Fruit fly (Drosophila melanogaster) whole organism, embryonic: ENCODE results near the gene cnc.
A peak's percentile ranks its signal among the peaks of the same experiment; 100 is the strongest.

Source experiments
- Adf1 ChIP-seq: fragments of 200-800 bp; sonication (Bioruptor generic); IDR thresholded peaks from 2 replicates; pipeline ENCODE4 v1.3.6; 2022; ENCODE audit warnings: missing biosample characterization, missing genetic modification characterization
- Atf3 ChIP-seq: fragments of 200-800 bp; sonication (Bioruptor generic); optimal IDR thresholded peaks from 3 replicates; lab custom pipeline; 2016; ENCODE audit warnings: missing biosample characterization, missing genetic modification characterization
- CG11456 ChIP-seq: fragments of 200-800 bp; sonication (Bioruptor generic); IDR thresholded peaks from 3 replicates; pipeline ENCODE4 v1.3.6; 2022; ENCODE audit warnings: missing biosample characterization, missing genetic modification characterization
- CG15479 ChIP-seq: fragments of 200-800 bp; sonication (Bioruptor generic); optimal IDR thresholded peaks from 3 replicates; lab custom pipeline; 2019; ENCODE audit warnings: missing biosample characterization, mild to moderate bottlenecking, missing genetic modification characterization, moderate library complexity
- CG15514 ChIP-seq: fragments of 200-800 bp; sonication (Bioruptor generic); optimal IDR thresholded peaks from 3 replicates; lab custom pipeline; 2017; ENCODE audit warnings: missing biosample characterization, missing genetic modification characterization, mild to moderate bottlenecking, moderate library complexity, missing genetic modification reagents
- CG16863 ChIP-seq: fragments of 200-800 bp; sonication (Bioruptor generic); optimal IDR thresholded peaks from 3 replicates; lab custom pipeline; 2016; ENCODE audit warnings: missing biosample characterization, missing genetic modification characterization
- CG1792 ChIP-seq: fragments of 200-800 bp; sonication (Bioruptor generic); optimal IDR thresholded peaks from 2 replicates; lab custom pipeline; 2016; ENCODE audit warnings: missing biosample characterization, missing genetic modification characterization
- CG1832 ChIP-seq: fragments of 200-800 bp; sonication (Bioruptor generic); optimal IDR thresholded peaks from 2 replicates; lab custom pipeline; 2017; ENCODE audit warnings: missing biosample characterization, mild to moderate bottlenecking, missing genetic modification characterization, inconsistent platforms
- CG2712 ChIP-seq: fragments of 200-800 bp; optimal IDR thresholded peaks from 3 replicates; lab custom pipeline; 2019; ENCODE audit warnings: missing biosample characterization, mild to moderate bottlenecking, missing genetic modification characterization, moderate library complexity
- CG34376 ChIP-seq: fragments of 200-800 bp; sonication (Bioruptor generic); optimal IDR thresholded peaks from 2 replicates; lab custom pipeline; 2018; ENCODE audit warnings: missing biosample characterization, mild to moderate bottlenecking, missing genetic modification characterization
- CG4360 ChIP-seq: fragments of 200-800 bp; sonication (Bioruptor generic); IDR thresholded peaks from 2 replicates; pipeline ENCODE4 v1.3.6; 2022; ENCODE audit warnings: missing biosample characterization, missing genetic modification characterization
- CG4404 ChIP-seq: fragments of 200-800 bp; sonication (Bioruptor generic); IDR thresholded peaks from 2 replicates; pipeline ENCODE4 v1.3.6; 2022; ENCODE audit warnings: missing biosample characterization, missing genetic modification characterization
- CG5180 ChIP-seq: fragments of 200-800 bp; sonication (Bioruptor generic); optimal IDR thresholded peaks from 3 replicates; lab custom pipeline; 2017; ENCODE audit warnings: missing biosample characterization, missing genetic modification characterization, mild to moderate bottlenecking, moderate library complexity, missing genetic modification reagents
- CG6175 ChIP-seq: fragments of 200-800 bp; sonication (Bioruptor generic); IDR thresholded peaks from 3 replicates; pipeline ENCODE4 v1.3.6; 2022; ENCODE audit warnings: missing biosample characterization, missing genetic modification characterization
- CG7372 ChIP-seq: fragments of 200-800 bp; sonication (Bioruptor generic); IDR thresholded peaks from 2 replicates; pipeline ENCODE4 v1.3.6; 2022; ENCODE audit warnings: missing biosample characterization, missing genetic modification characterization
- CG7987 ChIP-seq: fragments of 200-800 bp; sonication (Bioruptor generic); optimal IDR thresholded peaks from 2 replicates; lab custom pipeline; 2018; ENCODE audit warnings: missing biosample characterization, mild to moderate bottlenecking, missing genetic modification characterization, moderate library complexity
- CG8478 ChIP-seq: fragments of >200 bp; optimal IDR thresholded peaks from 2 replicates; lab custom pipeline; 2018
- D19A ChIP-seq: fragments of 200-800 bp; optimal IDR thresholded peaks from 3 replicates; lab custom pipeline; 2019; ENCODE audit warnings: missing biosample characterization, mild to moderate bottlenecking, missing genetic modification characterization, moderate library complexity
- Dbx ChIP-seq: fragments of 200-800 bp; sonication (Bioruptor generic); IDR thresholded peaks from 3 replicates; pipeline ENCODE4 v1.3.6; 2022; ENCODE audit warnings: missing biosample characterization, missing genetic modification characterization
- Deaf1 ChIP-seq: fragments of 200-800 bp; optimal IDR thresholded peaks from 3 replicates; lab custom pipeline; 2019; ENCODE audit warnings: missing biosample characterization, mild to moderate bottlenecking, missing genetic modification characterization, moderate library complexity
- Ets65A ChIP-seq: fragments of 200-800 bp; sonication (Bioruptor generic); peaks from one replicate; lab custom pipeline; 2016; ENCODE audit warnings: missing biosample characterization, missing genetic modification characterization
- HmgZ ChIP-seq: fragments of 200-800 bp; sonication (Bioruptor generic); optimal IDR thresholded peaks from 2 replicates; lab custom pipeline; 2018; ENCODE audit warnings: missing biosample characterization, mild to moderate bottlenecking, missing genetic modification characterization
- MTF-1 ChIP-seq: fragments of 200-800 bp; sonication (Bioruptor generic); optimal IDR thresholded peaks from 2 replicates; lab custom pipeline; 2018; ENCODE audit warnings: missing biosample characterization, mild to moderate bottlenecking, missing genetic modification characterization, borderline replicate concordance
- Meics ChIP-seq: fragments of 200-800 bp; sonication (Bioruptor generic); optimal IDR thresholded peaks from 2 replicates; lab custom pipeline; 2017; ENCODE audit warnings: missing biosample characterization, mild to moderate bottlenecking, missing genetic modification characterization
- Nf-YA ChIP-seq: fragments of 200-800 bp; sonication (Bioruptor generic); IDR thresholded peaks from 2 replicates; pipeline ENCODE4 v1.3.6; 2022; ENCODE audit warnings: missing biosample characterization, missing genetic modification characterization
- Nf-YB ChIP-seq: fragments of 200-800 bp; sonication (Bioruptor generic); optimal IDR thresholded peaks from 3 replicates; lab custom pipeline; 2019; ENCODE audit warnings: missing biosample characterization, mild to moderate bottlenecking, missing genetic modification characterization, moderate library complexity
- TFAM ChIP-seq: fragments of 200-800 bp; sonication (Bioruptor generic); optimal IDR thresholded peaks from 2 replicates; lab custom pipeline; 2017; ENCODE audit warnings: missing biosample characterization, missing genetic modification characterization, inconsistent platforms
- chif ChIP-seq, 2 experiments: fragments of 200-800 bp; sonication (Bioruptor generic); optimal IDR thresholded peaks; 3 replicates each; lab custom pipeline; 2016; ENCODE audit warnings: missing biosample characterization in 2 of 2, missing genetic modification characterization in 2 of 2
- chinmo ChIP-seq: fragments of 200-800 bp; sonication (Bioruptor generic); IDR thresholded peaks from 4 replicates; pipeline ENCODE4 v1.3.6; 2022; ENCODE audit warnings: missing biosample characterization, missing genetic modification characterization; ENCODE audit not compliant: partially characterized antibody
- exex ChIP-seq: fragments of 200-800 bp; sonication (Bioruptor generic); optimal IDR thresholded peaks from 4 replicates; lab custom pipeline; 2018; ENCODE audit warnings: missing biosample characterization, mild to moderate bottlenecking, missing genetic modification characterization, moderate library complexity
- grn ChIP-seq: fragments of 200-800 bp; sonication (Bioruptor generic); optimal IDR thresholded peaks from 3 replicates; lab custom pipeline; 2017; ENCODE audit warnings: missing biosample characterization, missing genetic modification characterization
- ham ChIP-seq: fragments of 200-800 bp; sonication (Bioruptor generic); IDR thresholded peaks from 2 replicates; pipeline ENCODE4 v1.3.6; 2022; ENCODE audit warnings: missing biosample characterization, missing genetic modification characterization
- knrl ChIP-seq: fragments of 200-800 bp; sonication (Bioruptor generic); IDR thresholded peaks from 3 replicates; pipeline ENCODE4 v1.3.6; 2022; ENCODE audit warnings: missing biosample characterization, missing genetic modification characterization; ENCODE audit not compliant: partially characterized antibody
- oc ChIP-seq: fragments of 200-800 bp; sonication (Bioruptor generic); optimal IDR thresholded peaks from 2 replicates; lab custom pipeline; 2018; ENCODE audit warnings: missing biosample characterization, mild to moderate bottlenecking, missing genetic modification characterization, moderate library complexity
- sens ChIP-seq: fragments of 200-800 bp; sonication (Bioruptor generic); peaks from one replicate; lab custom pipeline; 2016; ENCODE audit warnings: missing biosample characterization, missing genetic modification characterization
- slbo ChIP-seq: fragments of 200-800 bp; sonication (Bioruptor generic); IDR thresholded peaks from 2 replicates; pipeline ENCODE4 v1.3.6; 2022; ENCODE audit warnings: missing biosample characterization, missing genetic modification characterization
- sug ChIP-seq: fragments of 200-800 bp; optimal IDR thresholded peaks from 2 replicates; lab custom pipeline; 2019; ENCODE audit warnings: missing biosample characterization, mild to moderate bottlenecking, missing genetic modification characterization, moderate library complexity
- tll ChIP-seq, 2 experiments: fragments of 200-800 bp in 1 of 2; fragments of >200 bp in 1 of 2; sonication (Bioruptor generic) in 1 of 2; optimal IDR thresholded peaks; 2 replicates each; lab custom pipeline; 2017 to 2019; ENCODE audit warnings: missing biosample characterization in 2 of 2, missing genetic modification characterization in 2 of 2, mild to moderate bottlenecking in 1 of 2, moderate library complexity in 1 of 2
- twi ChIP-seq: fragments of 200-800 bp; optimal IDR thresholded peaks from 2 replicates; lab custom pipeline; 2019; ENCODE audit warnings: missing biosample characterization, mild to moderate bottlenecking, missing genetic modification characterization, moderate library complexity

cnc gene

DNA sequence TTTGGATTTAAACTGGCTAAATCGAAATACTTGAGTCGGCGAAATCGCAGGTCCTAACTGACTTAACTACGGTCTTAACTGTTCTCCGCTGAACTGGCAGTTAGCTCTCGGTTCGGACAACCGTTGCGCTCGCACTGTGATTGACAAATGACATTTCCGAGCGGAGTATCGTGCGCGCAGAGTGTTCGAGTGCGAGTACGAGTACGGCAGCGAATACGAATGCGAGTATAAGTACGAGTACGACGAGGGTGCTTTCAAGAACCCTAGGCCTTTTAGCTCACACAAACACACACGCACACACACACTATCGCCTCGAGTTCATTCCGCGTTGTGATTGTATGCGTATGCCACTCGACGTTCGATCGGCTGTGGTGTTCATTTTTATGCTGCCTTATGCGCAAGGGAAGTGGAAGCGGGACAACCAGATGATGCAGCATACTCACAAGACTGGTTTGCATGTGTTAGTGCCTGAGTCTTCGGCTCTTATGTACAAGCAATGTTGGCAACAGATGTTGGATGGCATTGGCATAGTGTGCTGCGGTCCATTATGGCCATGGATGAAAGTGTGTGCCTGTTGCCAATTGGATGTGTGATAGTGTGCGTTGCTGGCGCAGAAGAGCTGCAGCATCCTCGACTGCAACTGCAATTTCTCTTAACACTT lies 84.7 kb downstream of the cnc start, which contains the start of gene hh (continued):
- peak; percentile 95 for TF ChIP-seq Nf-YB (GFP tag; lab: Kevin White, UChicago)
- peak; percentile 97 for TF ChIP-seq twi
- peak; percentile 35; the same call in 1 of the 2 replicates for TF ChIP-seq Adf1 (GFP tag; lab: Robert Waterston, UW)
- peak; percentile 39 for TF ChIP-seq HmgZ (tag; lab: Kevin White, UChicago)
- no peak for TF ChIP-seq Atf3 (GFP tag; lab: Kevin White, UChicago)
- TF ChIP-seq chif (GFP tag; optimal IDR thresholded peaks at IDR 0.05; lab: Kevin White, UChicago) = no peak
- peak; percentile 8 for TF ChIP-seq CG7987 (GFP tag; lab: Kevin White, UChicago)
- TF ChIP-seq TFAM = no peak
- TF ChIP-seq CG2712 (tag; lab: Kevin White, UChicago) = peak; percentile 17
- peak in 1 of 2 experiments; percentile 59 for TF ChIP-seq tll (GFP tag; optimal IDR thresholded peaks at IDR 0.05; lab: Kevin White, UChicago)
- peak; percentile 15; the same call in 1 of the 2 replicates for TF ChIP-seq slbo (GFP tag; lab: Robert Waterston, UW)
- TF ChIP-seq D19A (tag; lab: Kevin White, UChicago) = no peak
- TF ChIP-seq CG15514 (GFP tag; lab: Kevin White, UChicago) = peak; percentile 9
- peak; percentile 54 for TF ChIP-seq CG5180
- TF ChIP-seq CG1832 (GFP tag; lab: Kevin White, UChicago) = peak; percentile 64
- TF ChIP-seq oc = peak; percentile 24
- TF ChIP-seq chinmo = 0 out of 4 replicates have a peak, but pooled peaks have one; percentile 18
- peak; percentile 35; the same call in 1 of the 3 replicates for TF ChIP-seq knrl (GFP tag; lab: Robert Waterston, UW)
- TF ChIP-seq CG6175 = peak; percentile 33; the same call in 1 of the 3 replicates
- TF ChIP-seq, all 482 proteins: peak for 50

DNA sequence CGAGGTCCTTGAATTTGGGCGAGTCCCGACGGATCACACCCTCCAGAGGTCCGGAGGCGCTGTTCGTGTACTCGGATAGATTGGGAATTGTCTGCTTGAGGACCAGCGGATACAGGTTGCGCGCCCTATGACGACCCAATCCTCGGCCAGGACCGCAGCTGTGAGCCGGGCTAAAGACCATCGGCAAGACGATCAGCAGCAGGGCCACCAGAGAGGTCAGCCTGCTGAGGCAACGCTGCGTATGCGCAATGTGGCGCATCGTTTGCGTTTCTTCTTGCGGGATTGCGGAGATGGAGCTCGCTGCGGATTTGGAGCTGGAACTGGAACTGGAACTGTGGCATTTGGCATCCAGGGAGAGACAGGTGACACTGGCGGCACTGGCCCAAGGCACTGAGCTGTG lies 85.4 kb downstream of the cnc start:
- TF ChIP-seq Ets65A (GFP tag; lab: Kevin White, UChicago) (peak; percentile 79), CG15479 (GFP tag; lab: Kevin White, UChicago) (no peak), CG8478 (lab: Kevin White, UChicago) (peak; percentile 38), ham (GFP tag; lab: Robert Waterston, UW) (no peak), Dbx (0 out of 3 replicates have a peak, but pooled peaks have one; percentile 19), sens (GFP tag; lab: Kevin White, UChicago) (peak; percentile 36), CG7372 (GFP tag; lab: Robert Waterston, UW) (peak; percentile 68)

DNA sequence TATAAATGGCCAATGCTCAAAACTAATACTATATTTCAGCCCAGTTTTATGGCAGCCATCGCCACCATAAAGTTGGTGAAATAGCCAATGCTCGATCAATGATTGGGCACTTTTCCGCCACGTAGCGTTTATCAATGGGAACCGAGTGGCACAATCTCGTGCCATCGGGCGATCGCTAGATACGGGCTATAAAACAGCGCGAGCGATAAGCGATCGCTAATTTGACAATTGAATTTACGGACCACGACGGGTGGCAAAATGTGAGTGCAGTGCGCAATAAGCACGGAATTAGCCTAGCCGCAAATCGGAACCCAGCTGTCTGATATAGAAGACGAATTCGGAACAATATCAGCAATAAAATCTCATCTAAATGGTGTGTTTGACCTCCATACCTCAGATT lies 86.2 kb downstream of the cnc start:
- TF ChIP-seq CG15514 (GFP tag; lab: Kevin White, UChicago) (no peak), sug (tag; lab: Kevin White, UChicago) (peak; percentile 83), Deaf1 (peak; percentile 3), CG16863 (no peak), CG4360 (GFP tag; lab: Robert Waterston, UW) (no peak), CG34376 (GFP tag; lab: Kevin White, UChicago) (peak; percentile 41), grn (GFP tag; lab: Kevin White, UChicago) (peak; percentile 85), CG11456 (GFP tag; lab: Robert Waterston, UW) (no peak), MTF-1 (GFP tag; lab: Kevin White, UChicago) (peak; percentile 14), Meics (GFP tag; lab: Kevin White, UChicago) (no peak), exex (tag; lab: Kevin White, UChicago) (peak; percentile 90), Nf-YA (GFP tag; lab: Robert Waterston, UW) (no peak), CG4404 (GFP tag; lab: Robert Waterston, UW) (no peak), CG1792 (GFP tag; lab: Kevin White, UChicago) (no peak), chif (GFP tag; optimal IDR thresholded peaks at IDR 0.05; lab: Kevin White, UChicago) (no peak)
